Worm (Caenorhabditis elegans) whole organism, L4/young adult: ENCODE measurements around the gene ced-7.

Source experiments
- W03F9.2 ChIP-seq: fragments of 150-350 bp; optimal IDR thresholded peaks from 2 replicates; lab custom pipeline; 2014; ENCODE audit warnings: missing biosample characterization, missing genetic modification characterization
- dao-5 ChIP-seq: sonication (generic microtip); optimal IDR thresholded peaks from 2 replicates; lab custom pipeline; 2016; ENCODE audit warnings: missing genotype, missing genetic modification characterization, moderate library complexity, missing compliant biosample characterization

- no peak for TF ChIP-seq W03F9.2 (tag; lab: Kevin White, UChicago)
- TF ChIP-seq dao-5 (tag; lab: Kevin White, UChicago), result no peak
Observed at ce11 chrIII:9616426-9616825, 36.5 kb upstream of the ced-7 start, which contains the start of gene hcp-3.
